Worm (Caenorhabditis elegans) whole organism, L4 larva: Measurements from ENCODE around the gene pqn-8.

ENCODE experiments used
- F26F4.8 ChIP-seq: fragments of 200-800 bp; sonication (Bioruptor generic); conservative IDR thresholded peaks from 2 replicates; pipeline ENCODE4 v1.3.6; 2022; ENCODE audit warnings: missing genetic modification characterization, missing compliant biosample characterization
- ama-1 ChIP-seq: fragments of 150-350 bp; optimal IDR thresholded peaks from 2 replicates; lab custom pipeline; 2014; ENCODE audit warnings: inconsistent platforms, mixed read lengths
- ceh-82 ChIP-seq: sonication (generic microtip); optimal IDR thresholded peaks from 2 replicates; lab custom pipeline; 2017; ENCODE audit warnings: missing biosample characterization, missing genetic modification characterization
- lin-39 ChIP-seq: fragments of 150-350 bp; optimal IDR thresholded peaks from 2 replicates; lab custom pipeline; 2014; ENCODE audit warnings: missing biosample characterization, missing genetic modification reagents, missing genetic modification characterization
- lsy-2 ChIP-seq, 2 experiments: fragments of 150-350 bp in 1 of 2; sonication (generic microtip) in 1 of 2; optimal IDR thresholded peaks; 2 replicates each; lab custom pipeline; 2014 to 2017; ENCODE audit warnings: missing biosample characterization in 2 of 2, missing genetic modification characterization in 2 of 2
- mes-2 ChIP-seq: sonication (generic microtip); optimal IDR thresholded peaks from 2 replicates; lab custom pipeline; 2016; ENCODE audit warnings: missing genotype, mild to moderate bottlenecking, missing genetic modification characterization, missing compliant biosample characterization; ENCODE audit not compliant: poor library complexity, severe bottlenecking
- nhr-10 ChIP-seq: fragments of 150-350 bp; optimal IDR thresholded peaks from 2 replicates; lab custom pipeline; 2014; ENCODE audit warnings: missing biosample characterization, missing genetic modification characterization
- nhr-11 ChIP-seq: fragments of 150-350 bp; optimal IDR thresholded peaks from 2 replicates; lab custom pipeline; 2014; ENCODE audit warnings: missing biosample characterization, missing genetic modification characterization
- set-16 ChIP-seq: fragments of 200-800 bp; sonication (Bioruptor generic); IDR thresholded peaks from 2 replicates; pipeline ENCODE4 v1.3.6; 2022; ENCODE audit warnings: missing genetic modification reagents, missing genetic modification characterization, missing compliant biosample characterization
- skn-1 ChIP-seq: fragments of 150-350 bp; optimal IDR thresholded peaks from 2 replicates; lab custom pipeline; 2014; ENCODE audit warnings: missing biosample characterization, missing genetic modification characterization
- vab-7 ChIP-seq: fragments of 200-800 bp; sonication (Bioruptor generic); IDR thresholded peaks from 2 replicates; pipeline ENCODE4 v1.3.6; 2022; ENCODE audit warnings: missing genetic modification reagents, missing genetic modification characterization, missing compliant biosample characterization

- TF ChIP-seq mes-2 (tag; lab: Kevin White, UChicago) (no peak), F26F4.8 (no peak), lin-39 (no peak), nhr-10 (tag; lab: Kevin White, UChicago) (no peak), vab-7 (GFP tag; lab: Robert Waterston, UW) (no peak), skn-1 (tag; lab: Kevin White, UChicago) (no peak), ama-1 (no peak), lsy-2 (tag; optimal IDR thresholded peaks at IDR 0.05; lab: Kevin White, UChicago) (no peak), set-16 (GFP tag; lab: Robert Waterston, UW) (no peak), ceh-82 (tag; lab: Kevin White, UChicago) (no peak), nhr-11 (tag; lab: Kevin White, UChicago) (no peak)
These were observed 32.8 kb upstream of the pqn-8 start, which contains the start of gene M04D8.4 for ce11 chrIII:10030549-10030948.
